Fruit fly (Drosophila melanogaster): Measurements from ENCODE around the gene CG9784.

The CG9784 gene

DNA sequence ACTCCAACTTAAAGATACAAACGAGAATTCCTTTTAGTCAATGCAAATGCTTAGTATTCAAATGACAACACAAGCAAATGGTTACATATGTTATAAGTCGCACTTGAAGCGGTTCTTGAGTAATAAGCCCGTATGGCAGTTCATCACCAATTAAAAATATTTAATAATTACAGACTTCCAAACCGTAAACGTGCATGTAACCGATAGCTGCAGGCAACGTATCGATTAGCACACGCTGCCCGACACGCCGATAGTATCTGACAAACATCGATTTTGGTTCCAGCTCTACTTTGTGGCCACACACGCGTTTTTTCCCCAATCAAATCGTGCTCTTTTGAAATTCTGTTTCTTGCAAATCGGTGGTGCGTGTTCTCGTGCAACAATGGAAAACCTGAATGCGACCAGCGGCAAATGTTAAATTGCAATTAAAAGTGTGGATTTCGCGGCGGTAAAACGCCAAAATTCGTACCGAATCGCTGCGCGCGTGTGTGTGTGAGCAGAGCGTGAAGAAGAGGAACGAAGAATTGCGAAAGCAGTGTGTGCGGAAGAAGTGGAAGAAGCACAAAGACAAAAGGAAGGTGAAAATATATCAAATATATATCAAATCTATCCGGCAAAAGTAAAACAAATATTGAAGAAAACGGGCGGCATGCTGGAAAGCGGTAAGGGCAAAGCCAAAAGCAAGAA lies at the start of gene CG9784, which contains the start of gene Nup153 (continued):
- no peak for TF ChIP-seq Mad (GFP tag; optimal IDR thresholded peaks at IDR 0.05)
- TF ChIP-seq MBD-R2 (GFP tag; IDR thresholded peaks at IDR 0.05): peak; percentile 13; the same call in 1 of the 2 replicates
- peak; percentile 49 for TF ChIP-seq Rfx (GFP tag; IDR thresholded peaks at IDR 0.05)
- TF ChIP-seq sens (GFP tag): peak; percentile 51
- no peak for TF ChIP-seq C15 (GFP tag; IDR thresholded peaks at IDR 0.05)
- peak; percentile 98 for TF ChIP-seq amos (GFP tag; IDR thresholded peaks at IDR 0.05; ENCODE audit: partially characterized antibody)
- no peak for TF ChIP-seq CG4820 (GFP tag; optimal IDR thresholded peaks at IDR 0.05)
- no peak for TF ChIP-seq CG13894 (tag; optimal IDR thresholded peaks at IDR 0.05)
- peak; percentile 33 for TF ChIP-seq cg (GFP tag; optimal IDR thresholded peaks at IDR 0.05)
- TF ChIP-seq row (GFP tag; IDR thresholded peaks at IDR 0.05): no peak; the same call in 2 of the 3 replicates
- no peak for TF ChIP-seq bab2 (GFP tag; optimal IDR thresholded peaks at IDR 0.05)
- TF ChIP-seq mld (GFP tag; IDR thresholded peaks at IDR 0.05; ENCODE audit: partially characterized antibody): peak; percentile 93
- TF ChIP-seq hb (GFP tag; IDR thresholded peaks at IDR 0.05; ENCODE audit: partially characterized antibody): peak; percentile 96

DNA sequence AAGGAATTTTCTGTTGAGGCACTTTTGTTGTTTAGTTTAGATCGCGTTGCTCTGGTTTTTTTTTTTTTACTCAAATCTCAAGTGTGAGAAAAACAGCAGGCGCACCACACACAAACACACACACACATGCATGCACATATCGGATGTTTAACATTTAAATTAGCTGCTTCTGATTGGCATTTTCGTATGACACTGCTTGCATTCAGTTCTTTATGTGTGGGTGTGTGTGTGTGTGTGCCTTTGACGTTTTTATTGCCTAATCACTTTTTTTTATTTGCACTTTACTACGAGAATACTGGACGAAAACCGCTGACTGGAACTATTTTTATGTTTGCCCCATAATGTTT lies 49.4 kb upstream of the CG9784 start:
- TF ChIP-seq sd (tag; optimal IDR thresholded peaks at IDR 0.05): peak; percentile 62
- peak in 1 of 2 experiments; percentile 71 for TF ChIP-seq insv (GFP tag; optimal IDR thresholded peaks at IDR 0.05)
- TF ChIP-seq zfh1 (GFP tag; IDR thresholded peaks at IDR 0.05): no peak
- TF ChIP-seq CG18599 (GFP tag; optimal IDR thresholded peaks at IDR 0.05): no peak
- TF ChIP-seq CG12155 (GFP tag; optimal IDR thresholded peaks at IDR 0.05): no peak
- TF ChIP-seq CG7963 (GFP tag; IDR thresholded peaks at IDR 0.05; ENCODE audit: partially characterized antibody): no peak
- no peak for TF ChIP-seq CG10274 (GFP tag; optimal IDR thresholded peaks at IDR 0.05)
- TF ChIP-seq sqz (GFP tag; optimal IDR thresholded peaks at IDR 0.05): peak; percentile 20
- no peak for TF ChIP-seq Hand (GFP tag; optimal IDR thresholded peaks at IDR 0.05)
- 0 out of 2 replicates have a peak, but pooled peaks have one; percentile 8 for TF ChIP-seq CG32772 (GFP tag; IDR thresholded peaks at IDR 0.05)
- no peak for TF ChIP-seq pfk (GFP tag; optimal IDR thresholded peaks at IDR 0.05)
- no peak for TF ChIP-seq jumu (GFP tag; optimal IDR thresholded peaks at IDR 0.05)
- TF ChIP-seq cg (GFP tag; optimal IDR thresholded peaks at IDR 0.05): peak; percentile 56
- peak; percentile 17 for TF ChIP-seq abd-A (tag; optimal IDR thresholded peaks at IDR 0.05)
- TF ChIP-seq CHES-1-like (GFP tag; optimal IDR thresholded peaks at IDR 0.05): no peak
- TF ChIP-seq sens (GFP tag): peak; percentile 36

DNA sequence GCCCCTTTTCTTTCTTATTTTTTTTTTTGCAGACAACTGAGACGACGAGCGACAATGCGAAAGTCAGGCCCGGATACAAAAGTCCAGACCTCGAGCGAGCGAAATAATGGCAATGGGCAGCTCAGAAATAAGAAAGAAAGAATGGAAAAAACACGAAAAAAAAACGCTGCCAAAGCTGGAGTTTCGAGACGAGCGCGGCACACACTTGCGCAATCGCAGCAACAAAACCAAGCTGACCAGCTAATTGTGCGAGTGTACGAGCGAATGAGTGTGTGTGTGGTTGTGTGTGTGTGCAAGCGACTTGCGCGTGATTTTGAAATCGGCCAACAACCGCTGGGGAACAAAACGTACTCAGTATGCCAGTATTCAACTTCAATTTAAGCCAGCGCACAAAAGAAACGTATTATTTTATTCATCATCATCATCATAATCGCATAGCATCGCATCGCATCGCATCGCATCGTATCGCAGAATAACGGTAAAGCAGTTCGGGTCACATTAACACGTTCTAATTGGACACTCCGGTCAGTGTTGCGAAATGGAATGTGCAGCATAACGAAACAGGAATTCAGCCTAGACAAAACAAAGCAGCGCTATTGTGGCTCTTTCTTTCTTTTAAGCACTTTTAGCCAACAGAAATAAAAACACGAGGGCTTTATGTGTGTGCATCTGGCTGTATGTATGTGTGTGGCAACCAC lies 48.9 kb upstream of the CG9784 start:
- TF ChIP-seq Lhr (GFP tag; optimal IDR thresholded peaks at IDR 0.05) (no peak), CG4617 (GFP tag; optimal IDR thresholded peaks at IDR 0.05; ENCODE audit: borderline replicate concordance) (no peak), CG12219 (GFP tag; optimal IDR thresholded peaks at IDR 0.05) (no peak), CG31388 (GFP tag; optimal IDR thresholded peaks at IDR 0.05) (no peak), klu (GFP tag; IDR thresholded peaks at IDR 0.05) (no peak), Hmr (GFP tag; optimal IDR thresholded peaks at IDR 0.05) (no peak), grau (tag; optimal IDR thresholded peaks at IDR 0.05) (no peak), Sox100B (GFP tag; optimal IDR thresholded peaks at IDR 0.05) (no peak), usp (GFP tag; optimal IDR thresholded peaks at IDR 0.05) (no peak), CG8290 (GFP tag; optimal IDR thresholded peaks at IDR 0.05) (peak; percentile 58), CG8290 (tag; optimal IDR thresholded peaks at IDR 0.05) (no peak), CG10979 (tag; optimal IDR thresholded peaks at IDR 0.05) (no peak), Dip2 (GFP tag; IDR thresholded peaks at IDR 0.05) (no peak), Hsf (GFP tag; optimal IDR thresholded peaks at IDR 0.05) (no peak), tio (GFP tag; optimal IDR thresholded peaks at IDR 0.05) (no peak), CG17186 (GFP tag; optimal IDR thresholded peaks at IDR 0.05) (no peak), CG32772 (GFP tag; IDR thresholded peaks at IDR 0.05) (no peak), CG11247 (GFP tag; IDR thresholded peaks at IDR 0.05) (no peak), bsh (GFP tag; optimal IDR thresholded peaks at IDR 0.05) (peak in 1 of 2 experiments; percentile 15), CG11723 (GFP tag; optimal IDR thresholded peaks at IDR 0.05) (no peak), CG11093 (GFP tag; IDR thresholded peaks at IDR 0.05) (no peak)
